Worm (Caenorhabditis elegans) whole organism, L1 larva: ENCODE data around the gene C16B8.2.

Experiments used
- C16A3.4 ChIP-seq: fragments of 150-350 bp; optimal IDR thresholded peaks from 2 replicates; lab custom pipeline; 2014; ENCODE audit warnings: missing biosample characterization, missing genetic modification characterization
- lin-13 ChIP-seq: fragments of 150-350 bp; optimal IDR thresholded peaks from 2 replicates; lab custom pipeline; 2014; ENCODE audit warnings: missing biosample characterization, missing genetic modification reagents, missing genetic modification characterization
- lir-3 ChIP-seq: sonication (generic microtip); optimal IDR thresholded peaks from 2 replicates; lab custom pipeline; 2016; ENCODE audit warnings: mild to moderate bottlenecking, missing genetic modification characterization, moderate library complexity, missing compliant biosample characterization; ENCODE audit not compliant: poor library complexity
- nhr-19 ChIP-seq: fragments of 200-800 bp; sonication (Bioruptor generic); conservative IDR thresholded peaks from 2 replicates; pipeline ENCODE4 v1.3.6; 2022; ENCODE audit warnings: missing genetic modification characterization, missing compliant biosample characterization
- nhr-237 ChIP-seq: fragments of 150-350 bp; optimal IDR thresholded peaks from 2 replicates; lab custom pipeline; 2014; ENCODE audit warnings: missing biosample characterization, missing genetic modification characterization
- nhr-76 ChIP-seq: sonication (generic microtip); optimal IDR thresholded peaks from 2 replicates; lab custom pipeline; 2017; ENCODE audit warnings: missing biosample characterization, missing genetic modification characterization
- tbx-2 ChIP-seq: sonication (generic microtip); optimal IDR thresholded peaks from 2 replicates; lab custom pipeline; 2016; ENCODE audit warnings: missing genetic modification characterization, missing compliant biosample characterization

ce11 chrX:3942267-3942666 lies 24.0 kb downstream of the C16B8.2 start, which contains the start of gene T19D2.13:
- TF ChIP-seq lin-13 (GFP tag; lab: Kevin White, UChicago) (no peak), nhr-237 (no peak), lir-3 (tag; lab: Kevin White, UChicago) (no peak), tbx-2 (tag; lab: Kevin White, UChicago) (no peak), nhr-76 (no peak), nhr-19 (GFP tag; lab: Robert Waterston, UW) (no peak), C16A3.4 (no peak)
